Fruit fly (Drosophila melanogaster) whole organism, embryonic: ENCODE measurements around the gene CG32388.

Experiments
- Ada2b ChIP-seq: fragments of 200-800 bp; sonication (Bioruptor generic); IDR thresholded peaks from 2 replicates; pipeline ENCODE4 v1.3.6; 2022; ENCODE audit warnings: missing biosample characterization, missing genetic modification characterization
- Adf1 ChIP-seq: fragments of 200-800 bp; sonication (Bioruptor generic); IDR thresholded peaks from 2 replicates; pipeline ENCODE4 v1.3.6; 2022; ENCODE audit warnings: missing biosample characterization, missing genetic modification characterization
- C15 ChIP-seq: fragments of 200-800 bp; sonication (Bioruptor generic); IDR thresholded peaks from 3 replicates; pipeline ENCODE4 v1.3.6; 2022; ENCODE audit warnings: missing biosample characterization, missing genetic modification characterization
- CG11247 ChIP-seq: fragments of 200-800 bp; sonication (Bioruptor generic); IDR thresholded peaks from 2 replicates; pipeline ENCODE4 v1.3.6; 2022; ENCODE audit warnings: missing biosample characterization, missing genetic modification characterization
- CG11504 ChIP-seq: fragments of 200-800 bp; sonication (Bioruptor generic); optimal IDR thresholded peaks from 3 replicates; lab custom pipeline; 2019; ENCODE audit warnings: missing biosample characterization, mild to moderate bottlenecking, missing genetic modification characterization, moderate library complexity
- CG11695 ChIP-seq: fragments of 200-800 bp; sonication (Bioruptor generic); IDR thresholded peaks from 3 replicates; pipeline ENCODE4 v1.3.6; 2022; ENCODE audit warnings: missing biosample characterization, missing genetic modification characterization
- CG12104 ChIP-seq: fragments of 200-800 bp; sonication (Bioruptor generic); optimal IDR thresholded peaks from 3 replicates; lab custom pipeline; 2016; ENCODE audit warnings: missing biosample characterization, missing genetic modification characterization
- CG12299 ChIP-seq: fragments of 200-800 bp; sonication (Bioruptor generic); optimal IDR thresholded peaks from 2 replicates; lab custom pipeline; 2018; ENCODE audit warnings: missing biosample characterization, mild to moderate bottlenecking, missing genetic modification characterization
- CG12942 ChIP-seq: fragments of 200-800 bp; sonication (Bioruptor generic); optimal IDR thresholded peaks from 3 replicates; lab custom pipeline; 2016; ENCODE audit warnings: missing biosample characterization, missing genetic modification characterization
- CG13287 ChIP-seq: fragments of 200-800 bp; sonication (Bioruptor generic); IDR thresholded peaks from 2 replicates; pipeline ENCODE4 v1.3.6; 2022; ENCODE audit warnings: missing biosample characterization, missing genetic modification characterization; ENCODE audit not compliant: partially characterized antibody
- CG13424 ChIP-seq: fragments of 200-800 bp; sonication (Bioruptor generic); optimal IDR thresholded peaks from 2 replicates; lab custom pipeline; 2019; ENCODE audit warnings: missing biosample characterization, mild to moderate bottlenecking, missing genetic modification characterization, moderate library complexity
- CG15479 ChIP-seq: fragments of 200-800 bp; sonication (Bioruptor generic); optimal IDR thresholded peaks from 3 replicates; lab custom pipeline; 2019; ENCODE audit warnings: missing biosample characterization, mild to moderate bottlenecking, missing genetic modification characterization, moderate library complexity
- CG15696 ChIP-seq: fragments of 200-800 bp; sonication (Bioruptor generic); optimal IDR thresholded peaks from 2 replicates; lab custom pipeline; 2019; ENCODE audit warnings: missing biosample characterization, mild to moderate bottlenecking, missing genetic modification characterization, moderate library complexity
- CG17912 ChIP-seq: fragments of 200-800 bp; sonication (Bioruptor generic); optimal IDR thresholded peaks from 2 replicates; lab custom pipeline; 2018; ENCODE audit warnings: missing biosample characterization, mild to moderate bottlenecking, missing genetic modification characterization
- CG33557 ChIP-seq: fragments of 200-800 bp; sonication (Bioruptor generic); optimal IDR thresholded peaks from 2 replicates; lab custom pipeline; 2019; ENCODE audit warnings: missing biosample characterization, mild to moderate bottlenecking, missing genetic modification characterization, moderate library complexity
- CG6765 ChIP-seq: fragments of 200-800 bp; sonication (Bioruptor generic); optimal IDR thresholded peaks from 3 replicates; lab custom pipeline; 2017; ENCODE audit warnings: missing biosample characterization, mild to moderate bottlenecking, missing genetic modification characterization
- CG7357 ChIP-seq: fragments of 200-800 bp; sonication (Bioruptor generic); IDR thresholded peaks from 3 replicates; pipeline ENCODE4 v1.3.6; 2022; ENCODE audit warnings: missing biosample characterization, missing genetic modification characterization
- CG7372 ChIP-seq: fragments of 200-800 bp; sonication (Bioruptor generic); IDR thresholded peaks from 2 replicates; pipeline ENCODE4 v1.3.6; 2022; ENCODE audit warnings: missing biosample characterization, missing genetic modification characterization
- CG7963 ChIP-seq: fragments of 200-800 bp; sonication (Bioruptor generic); IDR thresholded peaks from 3 replicates; pipeline ENCODE4 v1.3.6; 2022; ENCODE audit warnings: missing biosample characterization, missing genetic modification characterization; ENCODE audit not compliant: partially characterized antibody
- CG8359 ChIP-seq: fragments of 200-800 bp; sonication (Bioruptor generic); optimal IDR thresholded peaks from 2 replicates; lab custom pipeline; 2017; ENCODE audit warnings: missing biosample characterization, mild to moderate bottlenecking, missing genetic modification characterization, borderline replicate concordance
- CG9609 ChIP-seq: fragments of 200-800 bp; sonication (Bioruptor generic); optimal IDR thresholded peaks from 3 replicates; lab custom pipeline; 2016; ENCODE audit warnings: missing biosample characterization, missing genetic modification characterization
- Camta ChIP-seq: fragments of 200-800 bp; sonication (Bioruptor generic); optimal IDR thresholded peaks from 2 replicates; lab custom pipeline; 2016; ENCODE audit warnings: missing biosample characterization, missing genetic modification characterization
- CoRest ChIP-seq: fragments of 200-800 bp; sonication (Bioruptor generic); optimal IDR thresholded peaks from 3 replicates; lab custom pipeline; 2018; ENCODE audit warnings: missing biosample characterization, mild to moderate bottlenecking, missing genetic modification characterization, moderate library complexity
- Dip2 ChIP-seq: fragments of 200-800 bp; sonication (Bioruptor generic); IDR thresholded peaks from 2 replicates; pipeline ENCODE4 v1.3.6; 2022; ENCODE audit warnings: missing biosample characterization, missing genetic modification characterization
- Dll ChIP-seq: fragments of 200-800 bp; sonication (Bioruptor generic); IDR thresholded peaks from 4 replicates; pipeline ENCODE4 v1.3.6; 2022; ENCODE audit warnings: missing biosample characterization, missing genetic modification characterization; ENCODE audit not compliant: partially characterized antibody
- HmgZ ChIP-seq: fragments of 200-800 bp; sonication (Bioruptor generic); optimal IDR thresholded peaks from 2 replicates; lab custom pipeline; 2018; ENCODE audit warnings: missing biosample characterization, mild to moderate bottlenecking, missing genetic modification characterization
- Ptx1 ChIP-seq: fragments of 200-800 bp; sonication (Bioruptor generic); IDR thresholded peaks from 2 replicates; pipeline ENCODE4 v1.3.6; 2022; ENCODE audit warnings: missing biosample characterization, missing genetic modification characterization
- Rfx ChIP-seq: fragments of 200-800 bp; sonication (Bioruptor generic); IDR thresholded peaks from 2 replicates; pipeline ENCODE4 v1.3.6; 2022; ENCODE audit warnings: missing biosample characterization, missing genetic modification characterization
- Trl ChIP-seq, 3 experiments: fragments of >200 bp in 2 of 3; fragments of 200-800 bp in 1 of 3; sonication (Bioruptor generic) in 1 of 3; optimal IDR thresholded peaks; 2 replicates in 1 of 3; 3 replicates in 2 of 3; lab custom pipeline; 2016 to 2017; ENCODE audit warnings: missing biosample characterization in 1 of 3, missing genetic modification characterization in 1 of 3
- caup ChIP-seq: fragments of 200-800 bp; sonication (Bioruptor generic); optimal IDR thresholded peaks from 3 replicates; lab custom pipeline; 2017; ENCODE audit warnings: missing biosample characterization, mild to moderate bottlenecking, missing genetic modification characterization, moderate library complexity; ENCODE audit not compliant: severe bottlenecking
- eyg ChIP-seq: fragments of 200-800 bp; sonication (Bioruptor generic); optimal IDR thresholded peaks from 3 replicates; lab custom pipeline; 2016; ENCODE audit warnings: missing biosample characterization, missing genetic modification characterization
- fd96Cb ChIP-seq: fragments of 200-800 bp; sonication (Bioruptor generic); optimal IDR thresholded peaks from 2 replicates; lab custom pipeline; 2018; ENCODE audit warnings: missing biosample characterization, mild to moderate bottlenecking, missing genetic modification characterization, moderate library complexity
- fu2 ChIP-seq: fragments of 200-800 bp; sonication (Bioruptor generic); optimal IDR thresholded peaks from 2 replicates; lab custom pipeline; 2016; ENCODE audit warnings: missing biosample characterization, missing genetic modification characterization
- grau ChIP-seq: fragments of 200-800 bp; optimal IDR thresholded peaks from 3 replicates; lab custom pipeline; 2019; ENCODE audit warnings: missing biosample characterization, mild to moderate bottlenecking, missing genetic modification characterization, moderate library complexity
- lbe ChIP-seq: fragments of 200-800 bp; sonication (Bioruptor generic); optimal IDR thresholded peaks from 2 replicates; lab custom pipeline; 2016; ENCODE audit warnings: missing biosample characterization, mild to moderate bottlenecking, missing genetic modification characterization
- p53 ChIP-seq: fragments of 200-800 bp; sonication (Bioruptor generic); optimal IDR thresholded peaks from 2 replicates; lab custom pipeline; 2016; ENCODE audit warnings: missing biosample characterization, missing genetic modification characterization
- phol ChIP-seq: fragments of 200-800 bp; sonication (Bioruptor generic); optimal IDR thresholded peaks from 3 replicates; lab custom pipeline; 2018; ENCODE audit warnings: missing biosample characterization, mild to moderate bottlenecking, missing genetic modification characterization, moderate library complexity
- psq ChIP-seq: fragments of 200-800 bp; sonication (Bioruptor generic); optimal IDR thresholded peaks from 2 replicates; lab custom pipeline; 2017; ENCODE audit warnings: missing biosample characterization, missing genetic modification characterization
- row ChIP-seq: fragments of 200-800 bp; sonication (Bioruptor generic); IDR thresholded peaks from 3 replicates; pipeline ENCODE4 v1.3.6; 2022; ENCODE audit warnings: missing biosample characterization, missing genetic modification characterization
- schlank ChIP-seq: fragments of 200-800 bp; sonication (Bioruptor generic); optimal IDR thresholded peaks from 2 replicates; lab custom pipeline; 2018; ENCODE audit warnings: missing biosample characterization, mild to moderate bottlenecking, missing genetic modification characterization
- scrt ChIP-seq: fragments of 200-800 bp; sonication (Bioruptor generic); optimal IDR thresholded peaks from 2 replicates; lab custom pipeline; 2018; ENCODE audit warnings: missing biosample characterization, mild to moderate bottlenecking, missing genetic modification characterization, moderate library complexity
- sens ChIP-seq: fragments of 200-800 bp; sonication (Bioruptor generic); peaks from one replicate; lab custom pipeline; 2016; ENCODE audit warnings: missing biosample characterization, missing genetic modification characterization
- slou ChIP-seq: fragments of 200-800 bp; sonication (Bioruptor generic); optimal IDR thresholded peaks from 3 replicates; lab custom pipeline; 2016; ENCODE audit warnings: missing biosample characterization, missing genetic modification characterization
- sob ChIP-seq: fragments of 200-800 bp; sonication (Bioruptor generic); IDR thresholded peaks from 2 replicates; pipeline ENCODE4 v1.3.6; 2022; ENCODE audit warnings: missing biosample characterization, missing genetic modification characterization
- tll ChIP-seq, 2 experiments: fragments of 200-800 bp in 1 of 2; fragments of >200 bp in 1 of 2; sonication (Bioruptor generic) in 1 of 2; optimal IDR thresholded peaks; 2 replicates each; lab custom pipeline; 2017 to 2019; ENCODE audit warnings: missing biosample characterization in 2 of 2, missing genetic modification characterization in 2 of 2, mild to moderate bottlenecking in 1 of 2, moderate library complexity in 1 of 2
- wdn ChIP-seq: fragments of 200-800 bp; sonication (Bioruptor generic); IDR thresholded peaks from 2 replicates; pipeline ENCODE4 v1.3.6; 2022; ENCODE audit warnings: missing biosample characterization, missing genetic modification characterization
- yki ChIP-seq: fragments of >200 bp; optimal IDR thresholded peaks from 3 replicates; lab custom pipeline; 2018

Gene CG32388

dm6 chr3L:6998692-6999091 is 14.3 kb upstream of the CG32388 start, which contains the start of gene Mp (continued):
- TF ChIP-seq CG11695 (GFP tag; lab: Robert Waterston, UW) (peak; percentile 49; the same call in 1 of the 3 replicates), psq (GFP tag; lab: Kevin White, UChicago) (no peak), CG17912 (no peak), CG6765 (GFP tag; lab: Kevin White, UChicago) (no peak), fd96Cb (tag; lab: Kevin White, UChicago) (no peak), CG11247 (GFP tag; lab: Robert Waterston, UW) (no peak)
- TF ChIP-seq, all 482 proteins: peak for 37

DNA sequence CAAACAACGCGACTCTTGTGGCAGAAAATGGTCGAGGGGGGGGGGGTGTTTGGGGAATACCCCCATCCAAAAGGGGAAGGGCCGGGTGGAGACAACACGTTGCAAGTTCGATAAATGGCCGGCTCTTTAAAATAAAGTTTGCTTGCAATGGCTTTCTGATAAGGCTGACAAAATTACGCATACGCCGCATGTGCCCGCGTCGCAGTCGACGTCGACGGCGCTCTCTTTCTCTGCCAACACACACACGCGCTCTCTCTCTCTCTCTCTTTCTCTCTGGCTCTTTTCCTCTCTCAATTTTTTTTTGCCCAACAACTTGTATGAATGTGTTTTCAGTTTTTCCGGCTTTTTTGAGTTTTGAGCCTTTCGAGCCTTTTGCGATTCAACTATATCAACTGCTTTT is 13.0 kb upstream of the CG32388 start:
- TF ChIP-seq lbe (no peak), Trl (optimal IDR thresholded peaks at IDR 0.05; lab: Kevin White, UChicago) (peak; percentile 78 to 94), Trl (GFP tag; optimal IDR thresholded peaks at IDR 0.05; lab: Kevin White, UChicago) (no peak), grau (tag; lab: Kevin White, UChicago) (no peak), CG13287 (GFP tag; lab: Robert Waterston, UW) (peak; percentile 33; the same call in 1 of the 2 replicates), yki (lab: Kevin White, UChicago) (peak; percentile 40), Adf1 (GFP tag; lab: Robert Waterston, UW) (peak; percentile 92), Camta (no peak), Dll (0 out of 4 replicates have a peak, but pooled peaks have one; percentile 27), scrt (GFP tag; lab: Kevin White, UChicago) (peak; percentile 31), schlank (tag; lab: Kevin White, UChicago) (no peak), CG7372 (peak; percentile 63)

- no peak for TF ChIP-seq p53 (GFP tag; lab: Kevin White, UChicago)
- TF ChIP-seq CG33557 (GFP tag; lab: Kevin White, UChicago) = no peak
- no peak for TF ChIP-seq CG15479 (GFP tag; lab: Kevin White, UChicago)
- no peak for TF ChIP-seq HmgZ
- no peak for TF ChIP-seq slou (GFP tag; lab: Kevin White, UChicago)
- peak; percentile 80 for TF ChIP-seq sens (GFP tag; lab: Kevin White, UChicago)
- no peak for TF ChIP-seq CG12942 (GFP tag; lab: Kevin White, UChicago)
- TF ChIP-seq psq (GFP tag; lab: Kevin White, UChicago) = no peak
- TF ChIP-seq CG7372 = no peak
- no peak for TF ChIP-seq CG8359
- TF ChIP-seq CG13287 (GFP tag; lab: Robert Waterston, UW) = no peak
- TF ChIP-seq eyg (GFP tag; lab: Kevin White, UChicago) = no peak
- TF ChIP-seq fu2 (GFP tag; lab: Kevin White, UChicago) = no peak
- TF ChIP-seq tll (GFP tag; optimal IDR thresholded peaks at IDR 0.05; lab: Kevin White, UChicago) = no peak
- TF ChIP-seq CG15696 = no peak
- no peak for TF ChIP-seq CG12104 (GFP tag; lab: Kevin White, UChicago)
- TF ChIP-seq CG9609 = no peak
- no peak for TF ChIP-seq CG12299
- TF ChIP-seq CG7357 = no peak
- no peak for TF ChIP-seq wdn (GFP tag; lab: Robert Waterston, UW)
- TF ChIP-seq row (GFP tag; lab: Robert Waterston, UW) = no peak
- peak; percentile 61 for TF ChIP-seq CG11504 (tag; lab: Kevin White, UChicago)
- no peak for TF ChIP-seq Dip2 (GFP tag; lab: Robert Waterston, UW)
- TF ChIP-seq Ada2b (GFP tag; lab: Robert Waterston, UW) = 0 out of 2 replicates have a peak, but pooled peaks have one; percentile 12
- TF ChIP-seq Rfx (GFP tag; lab: Robert Waterston, UW) = 0 out of 2 replicates have a peak, but pooled peaks have one; percentile 10
- TF ChIP-seq sob = no peak
- no peak for TF ChIP-seq C15 (GFP tag; lab: Robert Waterston, UW)
- TF ChIP-seq CoRest (tag; lab: Kevin White, UChicago) = peak; percentile 43
- TF ChIP-seq CG13424 (tag; lab: Kevin White, UChicago) = peak; percentile 28
- 0 out of 2 replicates have a peak, but pooled peaks have one; percentile 35 for TF ChIP-seq Ptx1
- no peak for TF ChIP-seq caup
- TF ChIP-seq CG7963 (GFP tag; lab: Robert Waterston, UW) = no peak
- peak; percentile 41 for TF ChIP-seq phol (tag; lab: Kevin White, UChicago)
These were observed 12.5 kb upstream of the CG32388 start for dm6 chr3L:6996907-6997306.
